3 fruit fly cellular contexts compared by ENCODE assay signal in genomic region chr3L:1094123-1094522, dm6.
TF ChIP-seq lines count a peak whose summit lies in the region.

No protein-coding gene starts in this region.

TF ChIP-seq in whole organism, prepupa, 60 proteins besides CTCF, POLR2A, EP300 and RAD21 (continues in another document):
- TF ChIP-seq Hr4 (GFP tag; optimal IDR thresholded peaks at IDR 0.05; lab: Kevin White, UChicago) (no peak), Ets21C (GFP tag; optimal IDR thresholded peaks at IDR 0.05; lab: Kevin White, UChicago) (peak; percentile 7), Smox (GFP tag; optimal IDR thresholded peaks at IDR 0.05; lab: Kevin White, UChicago) (peak; percentile 27), CG6163 (GFP tag; IDR thresholded peaks at IDR 0.05; lab: Robert Waterston, UW) (0 out of 3 replicates have a peak, but pooled peaks have one; percentile 9), Lpt (GFP tag; optimal IDR thresholded peaks at IDR 0.05; lab: Kevin White, UChicago) (no peak), CG8119 (GFP tag; IDR thresholded peaks at IDR 0.05; lab: Robert Waterston, UW) (no peak), topi (GFP tag; optimal IDR thresholded peaks at IDR 0.05; lab: Kevin White, UChicago) (peak; percentile 45), salr (GFP tag; optimal IDR thresholded peaks at IDR 0.05; lab: Kevin White, UChicago) (peak in 1 of 2 experiments; percentile 25), Hr39 (GFP tag; optimal IDR thresholded peaks at IDR 0.05; lab: Kevin White, UChicago) (peak; percentile 52), CG8632 (GFP tag; optimal IDR thresholded peaks at IDR 0.05; lab: Kevin White, UChicago) (no peak), CG3919 (GFP tag; optimal IDR thresholded peaks at IDR 0.05; lab: Kevin White, UChicago) (peak; percentile 2), CG9139 (GFP tag; optimal IDR thresholded peaks at IDR 0.05; lab: Kevin White, UChicago) (no peak), CG16779 (tag; optimal IDR thresholded peaks at IDR 0.05; lab: Kevin White, UChicago) (no peak), Eip78C (GFP tag; lab: Kevin White, UChicago) (peak; percentile 35), CG31627 (GFP tag; optimal IDR thresholded peaks at IDR 0.05; lab: Kevin White, UChicago) (peak; percentile 43), acj6 (GFP tag; optimal IDR thresholded peaks at IDR 0.05; lab: Kevin White, UChicago) (peak; percentile 33), Hr38 (GFP tag; optimal IDR thresholded peaks at IDR 0.05; lab: Kevin White, UChicago) (no peak), fd59A (GFP tag; optimal IDR thresholded peaks at IDR 0.05; lab: Kevin White, UChicago) (peak; percentile 11), CG3032 (tag; optimal IDR thresholded peaks at IDR 0.05; lab: Kevin White, UChicago) (peak; percentile 8), svp (GFP tag; lab: Kevin White, UChicago) (peak; percentile 59), cyc (GFP tag; optimal IDR thresholded peaks at IDR 0.05; lab: Kevin White, UChicago) (peak; percentile 36), esn (GFP tag; optimal IDR thresholded peaks at IDR 0.05; lab: Kevin White, UChicago) (peak; percentile 46), Met (GFP tag; optimal IDR thresholded peaks at IDR 0.05; lab: Kevin White, UChicago) (peak; percentile 33), dsx (GFP tag; optimal IDR thresholded peaks at IDR 0.05; lab: Kevin White, UChicago; ENCODE audit: poor library complexity, severe bottlenecking) (no peak), CG15336 (GFP tag; IDR thresholded peaks at IDR 0.05; lab: Robert Waterston, UW) (no peak), lz (GFP tag; optimal IDR thresholded peaks at IDR 0.05; lab: Kevin White, UChicago) (peak; percentile 9), CG10669 (GFP tag; optimal IDR thresholded peaks at IDR 0.05; lab: Kevin White, UChicago) (peak; percentile 26), OdsH (GFP tag; optimal IDR thresholded peaks at IDR 0.05; lab: Kevin White, UChicago) (no peak), pdm3 (GFP tag; optimal IDR thresholded peaks at IDR 0.05; lab: Kevin White, UChicago) (peak; percentile 22), CG7368 (GFP tag; optimal IDR thresholded peaks at IDR 0.05; lab: Kevin White, UChicago) (no peak), Eip75B (GFP tag; optimal IDR thresholded peaks at IDR 0.05; lab: Kevin White, UChicago) (no peak)

TF ChIP-seq in whole organism, pupa, 21 proteins besides CTCF, POLR2A, EP300 and RAD21:
- TF ChIP-seq CG34367 (tag; optimal IDR thresholded peaks at IDR 0.05; lab: Kevin White, UChicago) (peak; percentile 15), Ets98B (GFP tag; IDR thresholded peaks at IDR 0.05; lab: Robert Waterston, UW) (no peak), CG8159 (tag; optimal IDR thresholded peaks at IDR 0.05; lab: Kevin White, UChicago) (peak; percentile 25), CG14655 (GFP tag; optimal IDR thresholded peaks at IDR 0.05; lab: Kevin White, UChicago) (peak; percentile 16), CG9948 (tag; optimal IDR thresholded peaks at IDR 0.05; lab: Kevin White, UChicago) (peak; percentile 24), Pif1B (GFP tag; optimal IDR thresholded peaks at IDR 0.05; lab: Kevin White, UChicago) (no peak), CG32121 (GFP tag; IDR thresholded peaks at IDR 0.05; lab: Robert Waterston, UW) (no peak), CG17806 (tag; optimal IDR thresholded peaks at IDR 0.05; lab: Kevin White, UChicago) (peak; percentile 28), Pif1A (GFP tag; optimal IDR thresholded peaks at IDR 0.05; lab: Kevin White, UChicago) (peak; percentile 9)

TF ChIP-seq in whole organism, wandering third instar larva, 38 proteins besides CTCF, POLR2A, EP300 and RAD21:
- TF ChIP-seq h (GFP tag; optimal IDR thresholded peaks at IDR 0.05; lab: Kevin White, UChicago) (no peak), Mio (GFP tag; optimal IDR thresholded peaks at IDR 0.05; lab: Kevin White, UChicago) (no peak), psq (GFP tag; optimal IDR thresholded peaks at IDR 0.05; lab: Kevin White, UChicago) (no peak), Vsx2 (GFP tag; optimal IDR thresholded peaks at IDR 0.05; lab: Kevin White, UChicago; ENCODE audit: partially characterized antibody) (no peak), usp (GFP tag; optimal IDR thresholded peaks at IDR 0.05; lab: Kevin White, UChicago) (no peak), GATAd (GFP tag; optimal IDR thresholded peaks at IDR 0.05; lab: Kevin White, UChicago) (no peak), N (GFP tag; optimal IDR thresholded peaks at IDR 0.05; lab: Kevin White, UChicago) (no peak), OdsH (GFP tag; optimal IDR thresholded peaks at IDR 0.05; lab: Kevin White, UChicago) (peak; percentile 7), foxo (GFP tag; optimal IDR thresholded peaks at IDR 0.05; lab: Kevin White, UChicago) (peak in 1 of 2 experiments; percentile 26), Jra (GFP tag; optimal IDR thresholded peaks at IDR 0.05; lab: Kevin White, UChicago) (no peak), CG9705 (GFP tag; optimal IDR thresholded peaks at IDR 0.05; lab: Kevin White, UChicago) (no peak), rgr (GFP tag; optimal IDR thresholded peaks at IDR 0.05; lab: Kevin White, UChicago) (peak; percentile 14), HLH106 (tag; optimal IDR thresholded peaks at IDR 0.05; lab: Kevin White, UChicago) (peak; percentile 11), dsf (GFP tag; optimal IDR thresholded peaks at IDR 0.05; lab: Kevin White, UChicago; ENCODE audit: borderline replicate concordance) (no peak), Abd-B (GFP tag; optimal IDR thresholded peaks at IDR 0.05; lab: Kevin White, UChicago) (no peak), ey (GFP tag; optimal IDR thresholded peaks at IDR 0.05; lab: Kevin White, UChicago) (peak; percentile 7), Dfd (GFP tag; optimal IDR thresholded peaks at IDR 0.05; lab: Kevin White, UChicago) (no peak)
TF ChIP-seq in whole organism, wandering third instar larva: peak in this region for 5.

Comparison
In these comparisons a context has a peak if more than half of its experiments do, and no peak if none do; other contexts are left out.
1. Of the 1 proteins assayed by ChIP-seq in both whole organism, prepupa and whole organism, wandering third instar larva: peak only in whole organism, prepupa: none; only in whole organism, wandering third instar larva: OdsH; in both: none; in neither: 0.